Fruit fly (Drosophila melanogaster) whole organism, embryonic: ENCODE measurements around the gene CG43401.
A peak's percentile ranks its signal among the peaks of the same experiment; 100 is the strongest.

ENCODE experiments used
- Atf-2 ChIP-seq: fragments of 200-800 bp; sonication (Bioruptor generic); optimal IDR thresholded peaks from 2 replicates; lab custom pipeline; 2016; ENCODE audit warnings: missing biosample characterization, missing genetic modification characterization
- Blimp-1 ChIP-seq: fragments of 200-800 bp; sonication (Bioruptor generic); optimal IDR thresholded peaks from 3 replicates; lab custom pipeline; 2018; ENCODE audit warnings: missing biosample characterization, missing genetic modification characterization, mild to moderate bottlenecking, moderate library complexity, missing genetic modification reagents
- Bteb2 ChIP-seq: fragments of 200-800 bp; sonication (Bioruptor generic); optimal IDR thresholded peaks from 2 replicates; lab custom pipeline; 2016; ENCODE audit warnings: missing biosample characterization, missing genetic modification characterization
- CG10979 ChIP-seq: fragments of 200-800 bp; sonication (Bioruptor generic); optimal IDR thresholded peaks from 2 replicates; lab custom pipeline; 2018; ENCODE audit warnings: missing biosample characterization, mild to moderate bottlenecking, missing genetic modification characterization, moderate library complexity
- CG11398 ChIP-seq: fragments of 200-800 bp; sonication (Bioruptor generic); optimal IDR thresholded peaks from 2 replicates; lab custom pipeline; 2016; ENCODE audit warnings: missing biosample characterization, missing genetic modification characterization
- CG12071 ChIP-seq: fragments of 200-800 bp; sonication (Bioruptor generic); optimal IDR thresholded peaks from 3 replicates; lab custom pipeline; 2018; ENCODE audit warnings: missing biosample characterization, mild to moderate bottlenecking, missing genetic modification characterization
- CG15479 ChIP-seq: fragments of 200-800 bp; sonication (Bioruptor generic); optimal IDR thresholded peaks from 3 replicates; lab custom pipeline; 2019; ENCODE audit warnings: missing biosample characterization, mild to moderate bottlenecking, missing genetic modification characterization, moderate library complexity
- CG17612 ChIP-seq: fragments of 200-800 bp; sonication (Bioruptor generic); IDR thresholded peaks from 2 replicates; pipeline ENCODE4 v1.3.6; 2022; ENCODE audit warnings: missing biosample characterization, missing genetic modification characterization
- CG17912 ChIP-seq: fragments of 200-800 bp; sonication (Bioruptor generic); optimal IDR thresholded peaks from 2 replicates; lab custom pipeline; 2018; ENCODE audit warnings: missing biosample characterization, mild to moderate bottlenecking, missing genetic modification characterization
- CG18011 ChIP-seq: fragments of 200-800 bp; sonication (Bioruptor generic); optimal IDR thresholded peaks from 2 replicates; lab custom pipeline; 2017; ENCODE audit warnings: missing biosample characterization, missing genetic modification characterization, mild to moderate bottlenecking, moderate library complexity, missing genotype
- CG2116 ChIP-seq: fragments of 200-800 bp; sonication (Bioruptor generic); optimal IDR thresholded peaks from 3 replicates; lab custom pipeline; 2018; ENCODE audit warnings: missing biosample characterization, mild to moderate bottlenecking, missing genetic modification characterization
- CG32532 ChIP-seq: fragments of 200-800 bp; sonication (Bioruptor generic); IDR thresholded peaks from 2 replicates; pipeline ENCODE4 v1.3.6; 2022; ENCODE audit warnings: missing biosample characterization, missing genetic modification characterization
- CG32772 ChIP-seq: fragments of 200-800 bp; sonication (Bioruptor generic); IDR thresholded peaks from 2 replicates; pipeline ENCODE4 v1.3.6; 2022; ENCODE audit warnings: missing biosample characterization, missing genetic modification characterization
- CG3407 ChIP-seq: fragments of 200-800 bp; sonication (Bioruptor generic); optimal IDR thresholded peaks from 2 replicates; lab custom pipeline; 2018; ENCODE audit warnings: missing biosample characterization, mild to moderate bottlenecking, missing genetic modification characterization
- CG4730 ChIP-seq: fragments of 200-800 bp; sonication (Bioruptor generic); IDR thresholded peaks from 2 replicates; pipeline ENCODE4 v1.3.6; 2022; ENCODE audit warnings: missing biosample characterization, missing genetic modification characterization
- CG7786 ChIP-seq: fragments of 200-800 bp; sonication (Bioruptor generic); optimal IDR thresholded peaks from 2 replicates; lab custom pipeline; 2016; ENCODE audit warnings: missing biosample characterization, missing genetic modification characterization
- D ChIP-seq, 2 experiments: fragments of 200-800 bp in 1 of 2; fragments of >200 bp in 1 of 2; sonication (Bioruptor generic) in 1 of 2; optimal IDR thresholded peaks; 2 replicates in 1 of 2; 3 replicates in 1 of 2; lab custom pipeline; 2017; ENCODE audit warnings: mild to moderate bottlenecking in 1 of 2, missing biosample characterization in 1 of 2, missing genetic modification characterization in 1 of 2, missing genetic modification reagents in 1 of 2
- ERR ChIP-seq: fragments of 200-800 bp; sonication (Bioruptor generic); optimal IDR thresholded peaks from 2 replicates; lab custom pipeline; 2016; ENCODE audit warnings: missing biosample characterization, missing genetic modification characterization
- Elba2 ChIP-seq: fragments of 200-800 bp; sonication (Bioruptor generic); optimal IDR thresholded peaks from 3 replicates; lab custom pipeline; 2016; ENCODE audit warnings: missing biosample characterization, missing genetic modification characterization
- Fer1 ChIP-seq: fragments of 200-800 bp; sonication (Bioruptor generic); optimal IDR thresholded peaks from 2 replicates; lab custom pipeline; 2017; ENCODE audit warnings: missing biosample characterization, mild to moderate bottlenecking, missing genetic modification characterization
- Gug ChIP-seq: fragments of 200-800 bp; sonication (Bioruptor generic); IDR thresholded peaks from 4 replicates; pipeline ENCODE4 v1.3.6; 2022; ENCODE audit warnings: missing biosample characterization, missing genetic modification characterization
- HLH3B ChIP-seq: fragments of 200-800 bp; sonication (Bioruptor generic); IDR thresholded peaks from 2 replicates; pipeline ENCODE4 v1.3.6; 2022; ENCODE audit warnings: missing biosample characterization, missing genetic modification characterization
- HLHmδ ChIP-seq: fragments of 200-800 bp; sonication (Bioruptor generic); optimal IDR thresholded peaks from 2 replicates; lab custom pipeline; 2018; ENCODE audit warnings: missing biosample characterization, mild to moderate bottlenecking, missing genetic modification characterization, moderate library complexity
- Lpt ChIP-seq: fragments of >200 bp; optimal IDR thresholded peaks from 2 replicates; lab custom pipeline; 2018; ENCODE audit warnings: missing biosample characterization, missing genetic modification characterization
- Nf-YA ChIP-seq: fragments of 200-800 bp; sonication (Bioruptor generic); IDR thresholded peaks from 2 replicates; pipeline ENCODE4 v1.3.6; 2022; ENCODE audit warnings: missing biosample characterization, missing genetic modification characterization
- Sry-δ ChIP-seq: fragments of 200-800 bp; sonication (Bioruptor generic); optimal IDR thresholded peaks from 2 replicates; lab custom pipeline; 2016; ENCODE audit warnings: missing biosample characterization, missing genetic modification characterization
- aop ChIP-seq: fragments of 200-800 bp; sonication (Bioruptor generic); IDR thresholded peaks from 2 replicates; pipeline ENCODE4 v1.3.6; 2022; ENCODE audit warnings: missing biosample characterization, missing genetic modification characterization
- ap ChIP-seq: fragments of 200-800 bp; sonication (Bioruptor generic); IDR thresholded peaks from 2 replicates; pipeline ENCODE4 v1.3.6; 2022; ENCODE audit warnings: missing biosample characterization, missing genetic modification characterization
- az2 ChIP-seq: fragments of 200-800 bp; sonication (Bioruptor generic); optimal IDR thresholded peaks from 3 replicates; lab custom pipeline; 2016; ENCODE audit warnings: missing biosample characterization, missing genetic modification characterization
- cad ChIP-seq: fragments of >200 bp; optimal IDR thresholded peaks from 2 replicates; lab custom pipeline; 2017; ENCODE audit warnings: missing biosample characterization, missing genetic modification characterization
- chif ChIP-seq, 2 experiments: fragments of 200-800 bp; sonication (Bioruptor generic); optimal IDR thresholded peaks; 3 replicates each; lab custom pipeline; 2016; ENCODE audit warnings: missing biosample characterization in 2 of 2, missing genetic modification characterization in 2 of 2
- dati ChIP-seq: fragments of 200-800 bp; sonication (Bioruptor generic); IDR thresholded peaks from 2 replicates; pipeline ENCODE4 v1.3.6; 2022; ENCODE audit warnings: missing biosample characterization, missing genetic modification characterization
- ewg ChIP-seq: fragments of 200-800 bp; sonication (Bioruptor generic); optimal IDR thresholded peaks from 3 replicates; lab custom pipeline; 2017; ENCODE audit warnings: mild to moderate bottlenecking, missing biosample characterization, missing genetic modification reagents, missing genetic modification characterization
- fd64A ChIP-seq: fragments of 200-800 bp; sonication (Bioruptor generic); optimal IDR thresholded peaks from 3 replicates; lab custom pipeline; 2018; ENCODE audit warnings: missing biosample characterization, mild to moderate bottlenecking, missing genetic modification characterization
- gsb-n ChIP-seq: fragments of 200-800 bp; sonication (Bioruptor generic); optimal IDR thresholded peaks from 3 replicates; lab custom pipeline; 2018; ENCODE audit warnings: missing biosample characterization, mild to moderate bottlenecking, missing genetic modification characterization
- gt ChIP-seq: fragments of 200-800 bp; sonication (Bioruptor generic); IDR thresholded peaks from 2 replicates; pipeline ENCODE4 v1.3.6; 2022; ENCODE audit warnings: missing biosample characterization, missing genetic modification characterization
- hbn ChIP-seq: fragments of 200-800 bp; sonication (Bioruptor generic); IDR thresholded peaks from 2 replicates; pipeline ENCODE4 v1.3.6; 2022; ENCODE audit warnings: missing biosample characterization, missing genetic modification characterization; ENCODE audit not compliant: partially characterized antibody
- lmd ChIP-seq: fragments of 200-800 bp; sonication (Bioruptor generic); IDR thresholded peaks from 2 replicates; pipeline ENCODE4 v1.3.6; 2022; ENCODE audit warnings: missing biosample characterization, missing genetic modification characterization
- nmo ChIP-seq: fragments of 200-800 bp; sonication (Bioruptor generic); optimal IDR thresholded peaks from 2 replicates; lab custom pipeline; 2018; ENCODE audit warnings: missing biosample characterization, mild to moderate bottlenecking, missing genetic modification characterization, moderate library complexity
- nom ChIP-seq: fragments of 200-800 bp; sonication (Bioruptor generic); optimal IDR thresholded peaks from 2 replicates; lab custom pipeline; 2017; ENCODE audit warnings: missing biosample characterization, missing genetic modification characterization, mild to moderate bottlenecking, moderate library complexity, missing genetic modification reagents
- odd ChIP-seq: fragments of 200-800 bp; sonication (Bioruptor generic); optimal IDR thresholded peaks from 2 replicates; lab custom pipeline; 2017; ENCODE audit warnings: missing biosample characterization, mild to moderate bottlenecking, missing genetic modification characterization
- peb ChIP-seq: fragments of 200-800 bp; sonication (Bioruptor generic); IDR thresholded peaks from 2 replicates; pipeline ENCODE4 v1.3.6; 2022; ENCODE audit warnings: missing biosample characterization, missing genetic modification characterization
- pros ChIP-seq: fragments of 200-800 bp; sonication (Bioruptor generic); optimal IDR thresholded peaks from 3 replicates; lab custom pipeline; 2019; ENCODE audit warnings: missing biosample characterization, mild to moderate bottlenecking, missing genetic modification characterization, moderate library complexity
- slp2 ChIP-seq: fragments of 200-800 bp; sonication (Bioruptor generic); optimal IDR thresholded peaks from 2 replicates; lab custom pipeline; 2016; ENCODE audit warnings: missing biosample characterization, missing genetic modification characterization
- tap ChIP-seq: fragments of 200-800 bp; optimal IDR thresholded peaks from 3 replicates; lab custom pipeline; 2019; ENCODE audit warnings: missing biosample characterization, mild to moderate bottlenecking, missing genetic modification characterization, moderate library complexity
- tll ChIP-seq, 2 experiments: fragments of 200-800 bp in 1 of 2; fragments of >200 bp in 1 of 2; sonication (Bioruptor generic) in 1 of 2; optimal IDR thresholded peaks; 2 replicates each; lab custom pipeline; 2017 to 2019; ENCODE audit warnings: missing biosample characterization in 2 of 2, missing genetic modification characterization in 2 of 2, mild to moderate bottlenecking in 1 of 2, moderate library complexity in 1 of 2
- trh ChIP-seq: fragments of 200-800 bp; sonication (Bioruptor generic); optimal IDR thresholded peaks from 2 replicates; lab custom pipeline; 2016; ENCODE audit warnings: missing biosample characterization, missing genetic modification characterization
- twi ChIP-seq: fragments of 200-800 bp; optimal IDR thresholded peaks from 2 replicates; lab custom pipeline; 2019; ENCODE audit warnings: missing biosample characterization, mild to moderate bottlenecking, missing genetic modification characterization, moderate library complexity
- yki ChIP-seq: fragments of >200 bp; optimal IDR thresholded peaks from 3 replicates; lab custom pipeline; 2018
- zen ChIP-seq: fragments of 200-800 bp; sonication (Bioruptor generic); optimal IDR thresholded peaks from 3 replicates; lab custom pipeline; 2018; ENCODE audit warnings: missing biosample characterization, mild to moderate bottlenecking, missing genetic modification characterization, moderate library complexity

Gene CG43401

DNA sequence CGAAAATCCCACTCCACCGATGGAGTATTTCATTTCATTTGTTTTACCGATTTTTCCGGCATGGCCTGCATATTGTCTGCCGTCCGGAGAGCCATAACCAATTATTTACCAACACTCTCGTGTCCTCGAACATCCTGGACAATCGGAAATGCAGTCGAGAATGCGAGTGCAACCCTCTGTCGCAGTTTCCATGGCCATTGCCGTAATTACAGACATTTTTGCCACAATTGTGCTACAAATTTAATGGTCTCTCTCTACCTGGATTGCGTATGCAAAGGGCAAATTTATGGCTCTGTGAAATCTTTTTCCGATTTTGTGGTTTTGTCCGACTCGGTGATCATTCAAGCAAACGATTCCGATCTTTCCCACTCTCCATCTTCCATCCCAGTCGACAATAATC, 1.3 kb downstream of the CG43401 start:
- TF ChIP-seq peb (GFP tag; lab: Robert Waterston, UW) (no peak), CG3407 (GFP tag; lab: Kevin White, UChicago) (no peak), CG7786 (GFP tag; lab: Kevin White, UChicago) (no peak), trh (GFP tag; lab: Kevin White, UChicago) (no peak), Lpt (GFP tag; lab: Kevin White, UChicago) (no peak), nmo (GFP tag; lab: Kevin White, UChicago) (no peak), cad (GFP tag; lab: Kevin White, UChicago) (peak; percentile 85), gsb-n (tag; lab: Kevin White, UChicago) (peak; percentile 31), pros (peak; percentile 55), D (optimal IDR thresholded peaks at IDR 0.05; lab: Kevin White, UChicago) (peak; percentile 73), D (GFP tag; optimal IDR thresholded peaks at IDR 0.05; lab: Kevin White, UChicago) (no peak), zen (tag; lab: Kevin White, UChicago) (peak; percentile 85), Nf-YA (no peak), tll (GFP tag; optimal IDR thresholded peaks at IDR 0.05; lab: Kevin White, UChicago) (peak in 1 of 2 experiments; percentile 48), aop (no peak), yki (lab: Kevin White, UChicago) (no peak), CG15479 (GFP tag; lab: Kevin White, UChicago) (peak; percentile 71), ewg (GFP tag; lab: Kevin White, UChicago) (no peak), tap (tag; lab: Kevin White, UChicago) (no peak), Elba2 (GFP tag; lab: Kevin White, UChicago) (peak; percentile 15), twi (tag; lab: Kevin White, UChicago) (peak; percentile 46), CG4730 (GFP tag; lab: Robert Waterston, UW) (no peak), ap (no peak), Blimp-1 (GFP tag; lab: Kevin White, UChicago) (no peak), gt (GFP tag; lab: Robert Waterston, UW) (no peak)

DNA sequence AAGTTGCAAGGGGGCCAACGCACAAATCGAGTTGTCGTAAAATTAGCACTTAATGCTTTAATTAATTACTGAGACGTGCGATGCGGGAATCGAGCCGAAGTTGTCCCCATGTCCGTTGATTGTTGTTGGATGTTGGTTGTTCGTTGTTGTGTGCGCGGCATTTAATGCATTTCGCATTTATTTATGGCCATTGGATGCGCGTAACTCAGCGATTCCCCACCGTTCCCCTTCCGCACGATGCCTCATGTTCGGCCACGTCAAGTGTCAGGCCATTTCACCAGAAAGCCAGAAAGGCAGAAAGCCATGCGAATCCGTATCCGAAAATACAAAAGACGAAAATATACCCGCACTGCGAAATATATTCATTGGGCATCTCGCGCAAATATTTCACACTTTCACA, 3.2 kb downstream of the CG43401 start:
- TF ChIP-seq HLH3B (GFP tag; lab: Robert Waterston, UW) (no peak), CG11398 (GFP tag; lab: Kevin White, UChicago) (no peak), CG10979 (tag; lab: Kevin White, UChicago) (no peak), chif (GFP tag; optimal IDR thresholded peaks at IDR 0.05; lab: Kevin White, UChicago) (no peak), Sry-δ (GFP tag; lab: Kevin White, UChicago) (no peak), fd64A (GFP tag; lab: Kevin White, UChicago) (no peak), lmd (no peak), Fer1 (no peak), CG12071 (GFP tag; lab: Kevin White, UChicago) (no peak), hbn (no peak), Bteb2 (GFP tag; lab: Kevin White, UChicago) (no peak), slp2 (GFP tag; lab: Kevin White, UChicago) (no peak), CG32772 (GFP tag; lab: Robert Waterston, UW) (no peak), Gug (GFP tag; lab: Robert Waterston, UW) (no peak), dati (GFP tag; lab: Robert Waterston, UW) (no peak)

DNA sequence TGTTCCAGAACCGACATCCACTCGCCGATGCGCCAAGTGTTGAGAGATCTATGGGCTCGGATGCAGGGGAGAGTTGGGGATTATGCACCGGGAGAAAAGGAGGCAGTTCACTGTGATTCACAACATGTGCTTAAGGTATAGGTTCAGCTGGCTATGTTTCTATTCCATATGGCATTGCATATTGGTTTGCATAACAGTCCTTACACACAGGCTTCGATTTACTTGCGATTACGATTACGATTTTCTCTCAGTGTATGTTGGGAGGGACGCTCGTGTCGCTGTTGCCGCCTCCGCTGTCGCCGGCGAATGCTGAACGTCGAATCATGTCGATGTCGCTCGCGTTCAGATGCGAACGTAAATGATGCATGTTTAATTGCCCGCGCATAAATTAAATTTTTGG, 5.5 kb downstream of the CG43401 start:
- TF ChIP-seq CG17612 (peak; percentile 53; the same call in 1 of the 2 replicates), ERR (GFP tag; lab: Kevin White, UChicago) (no peak), Atf-2 (GFP tag; lab: Kevin White, UChicago) (peak; percentile 90), HLHmδ (peak; percentile 12), nom (GFP tag; lab: Kevin White, UChicago) (peak; percentile 80), CG2116 (GFP tag; lab: Kevin White, UChicago) (peak; percentile 46), az2 (GFP tag; lab: Kevin White, UChicago) (peak; percentile 62), odd (peak; percentile 46), chif (GFP tag; optimal IDR thresholded peaks at IDR 0.05; lab: Kevin White, UChicago) (peak; percentile 91 to 97), Fer1 (peak; percentile 84), CG17912 (GFP tag; lab: Kevin White, UChicago) (peak; percentile 63), CG18011 (GFP tag; lab: Kevin White, UChicago) (peak; percentile 53), CG32532 (peak; percentile 82)
